Fruit fly (Drosophila melanogaster): ENCODE measurements around the gene Jon25Bi.
A peak's percentile ranks its signal among the peaks of the same experiment; 100 is the strongest.

The Jon25Bi gene

dm6 chr2L:4928340-4928739 lies 26.6 kb downstream of the Jon25Bi start:
- TF ChIP-seq CG7045 (GFP tag; optimal IDR thresholded peaks at IDR 0.05) (peak; percentile 30), CG5204 (GFP tag; optimal IDR thresholded peaks at IDR 0.05) (no peak)

dm6 chr2L:4916738-4917137 lies 38.2 kb downstream of the Jon25Bi start:
- TF ChIP-seq tj (GFP tag; optimal IDR thresholded peaks at IDR 0.05) (peak; percentile 90), toe (GFP tag; optimal IDR thresholded peaks at IDR 0.05) (no peak)

DNA sequence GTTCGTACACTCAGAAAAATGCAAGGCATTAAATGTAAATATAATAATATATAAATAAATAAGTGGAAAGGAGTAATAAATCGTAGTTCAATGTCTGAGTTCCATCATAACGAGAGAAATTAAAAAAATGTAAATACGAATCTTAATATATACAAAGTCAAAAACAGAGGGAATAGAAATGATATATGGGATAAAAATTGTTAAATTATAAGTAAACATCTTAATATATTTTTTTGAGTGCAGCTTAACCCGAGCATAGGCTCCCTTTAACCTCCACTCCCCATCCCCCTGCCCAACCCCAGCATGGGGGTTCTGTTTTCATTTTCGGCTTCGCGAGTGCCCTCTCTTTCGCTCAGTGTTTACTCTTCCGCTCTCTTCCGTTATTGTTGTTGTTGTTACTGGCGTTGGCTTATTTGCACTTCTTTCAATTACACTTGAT lies 39.2 kb downstream of the Jon25Bi start:
- no peak for TF ChIP-seq Clk (GFP tag; optimal IDR thresholded peaks at IDR 0.05)
- TF ChIP-seq CG33017 (tag; optimal IDR thresholded peaks at IDR 0.05): no peak
- TF ChIP-seq cic (GFP tag; optimal IDR thresholded peaks at IDR 0.05): no peak
- TF ChIP-seq ovo (GFP tag; optimal IDR thresholded peaks at IDR 0.05): peak; percentile 13
- no peak for TF ChIP-seq CG7045 (GFP tag; optimal IDR thresholded peaks at IDR 0.05)
- no peak for TF ChIP-seq toe (GFP tag; optimal IDR thresholded peaks at IDR 0.05)
- peak; percentile 68 for TF ChIP-seq tj (GFP tag; optimal IDR thresholded peaks at IDR 0.05)
- TF ChIP-seq CG1620 (GFP tag; optimal IDR thresholded peaks at IDR 0.05): peak; percentile 0
- TF ChIP-seq Hr96 (GFP tag; optimal IDR thresholded peaks at IDR 0.05): peak; percentile 47
- TF ChIP-seq CG12768 (GFP tag; optimal IDR thresholded peaks at IDR 0.05): no peak
- no peak for TF ChIP-seq Mnt (GFP tag; optimal IDR thresholded peaks at IDR 0.05)
- TF ChIP-seq CG14711 (tag; optimal IDR thresholded peaks at IDR 0.05): peak; percentile 77
- no peak for TF ChIP-seq cnc (optimal IDR thresholded peaks at IDR 0.05)
- peak; percentile 55 for TF ChIP-seq Crg-1 (GFP tag; optimal IDR thresholded peaks at IDR 0.05)
- TF ChIP-seq CG5204 (GFP tag; optimal IDR thresholded peaks at IDR 0.05): no peak
- TF ChIP-seq kay (GFP tag; ENCODE audit: borderline replicate concordance): no peak
- TF ChIP-seq CG7101 (tag; optimal IDR thresholded peaks at IDR 0.05): peak; percentile 73
- peak; percentile 79 for TF ChIP-seq pad (GFP tag; optimal IDR thresholded peaks at IDR 0.05)
- peak; percentile 81 for TF ChIP-seq CG11617 (GFP tag; optimal IDR thresholded peaks at IDR 0.05)
- TF ChIP-seq bab1 (GFP tag; optimal IDR thresholded peaks at IDR 0.05): peak; percentile 98

- TF ChIP-seq CG7101 (tag; optimal IDR thresholded peaks at IDR 0.05) (peak; percentile 28), toe (GFP tag; optimal IDR thresholded peaks at IDR 0.05) (no peak), CG7045 (GFP tag; optimal IDR thresholded peaks at IDR 0.05) (no peak), CG11617 (GFP tag; optimal IDR thresholded peaks at IDR 0.05) (peak; percentile 0), cnc (optimal IDR thresholded peaks at IDR 0.05) (no peak), pad (GFP tag; optimal IDR thresholded peaks at IDR 0.05) (no peak), CG12768 (GFP tag; optimal IDR thresholded peaks at IDR 0.05) (peak; percentile 27), Crg-1 (GFP tag; optimal IDR thresholded peaks at IDR 0.05) (no peak), Hr96 (GFP tag; optimal IDR thresholded peaks at IDR 0.05) (no peak), Clk (GFP tag; optimal IDR thresholded peaks at IDR 0.05) (no peak), CG5204 (GFP tag; optimal IDR thresholded peaks at IDR 0.05) (no peak), tj (GFP tag; optimal IDR thresholded peaks at IDR 0.05) (peak; percentile 81), CG14711 (tag; optimal IDR thresholded peaks at IDR 0.05) (peak; percentile 49), ovo (GFP tag; optimal IDR thresholded peaks at IDR 0.05) (no peak), kay (GFP tag; ENCODE audit: borderline replicate concordance) (no peak)
These were observed 47.0 kb downstream of the Jon25Bi start for dm6 chr2L:4907986-4908385.

DNA sequence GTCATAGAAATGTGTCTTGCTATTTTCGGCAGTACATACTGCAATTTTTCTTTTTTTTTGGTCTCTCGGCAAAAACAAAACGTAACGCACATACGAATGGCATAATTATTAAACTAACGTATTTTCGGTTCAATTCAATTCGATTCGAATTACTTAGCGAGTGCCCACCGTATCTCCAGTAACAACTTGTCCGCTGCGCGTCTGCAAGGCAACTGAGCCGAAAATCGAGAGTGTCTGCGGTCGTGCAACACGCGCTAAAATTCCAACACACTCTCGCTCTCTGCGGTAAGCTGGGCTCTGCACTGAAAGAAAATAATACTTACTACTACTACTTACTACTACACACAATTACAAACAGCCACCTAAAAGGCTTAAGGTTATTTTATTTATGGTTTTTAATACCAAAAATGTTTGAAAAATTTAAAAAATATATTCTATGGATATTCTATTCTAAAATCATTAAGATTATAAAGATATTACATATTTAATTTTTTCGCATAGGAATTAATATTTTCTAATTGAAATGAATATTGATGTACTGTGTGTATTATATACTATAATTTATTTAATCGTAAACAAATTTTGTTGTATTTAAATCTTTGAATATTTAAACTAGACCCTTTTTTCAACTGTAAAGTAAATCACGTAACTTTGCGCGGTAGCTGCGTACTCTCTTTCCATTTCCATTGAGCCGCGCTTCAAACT lies 48.2 kb downstream of the Jon25Bi start, which contains the start of gene snsl:
Gene snsl (minus strand): TSS at position 217 of the 705 bp plus-strand sequence.
- no peak for TF ChIP-seq cic (GFP tag; optimal IDR thresholded peaks at IDR 0.05)
- no peak for TF ChIP-seq CG12768 (GFP tag; optimal IDR thresholded peaks at IDR 0.05)
- TF ChIP-seq CG7101 (tag; optimal IDR thresholded peaks at IDR 0.05): peak; percentile 7
- TF ChIP-seq bab1 (GFP tag; optimal IDR thresholded peaks at IDR 0.05): peak; percentile 10

dm6 chr2L:4905365-4906280 lies 49.3 kb downstream of the Jon25Bi start:
- TF ChIP-seq pad (GFP tag; optimal IDR thresholded peaks at IDR 0.05) (no peak), Mnt (GFP tag; optimal IDR thresholded peaks at IDR 0.05) (no peak), cic (GFP tag; optimal IDR thresholded peaks at IDR 0.05) (no peak)
